Fruit fly (Drosophila melanogaster) whole organism, adult: ENCODE results near the gene CheB74a.

Experiments used
- CG11617 ChIP-seq: fragments of 200-800 bp; sonication (Bioruptor generic); optimal IDR thresholded peaks from 2 replicates; lab custom pipeline; 2017; ENCODE audit warnings: mild to moderate bottlenecking, missing biosample characterization, missing genetic modification reagents, missing genetic modification characterization
- CG12768 ChIP-seq: fragments of 200-800 bp; sonication (Bioruptor generic); optimal IDR thresholded peaks from 2 replicates; lab custom pipeline; 2017; ENCODE audit warnings: missing biosample characterization, missing genetic modification characterization, mild to moderate bottlenecking, moderate library complexity, missing genetic modification reagents
- CG14711 ChIP-seq: fragments of 200-800 bp; sonication (Bioruptor generic); optimal IDR thresholded peaks from 2 replicates; lab custom pipeline; 2018; ENCODE audit warnings: missing biosample characterization, mild to moderate bottlenecking, missing genetic modification characterization, moderate library complexity
- CG1620 ChIP-seq: fragments of 200-800 bp; sonication (Bioruptor generic); optimal IDR thresholded peaks from 2 replicates; lab custom pipeline; 2016; ENCODE audit warnings: missing biosample characterization, missing genetic modification characterization
- CG33017 ChIP-seq: fragments of 200-800 bp; sonication (Bioruptor generic); optimal IDR thresholded peaks from 2 replicates; lab custom pipeline; 2018; ENCODE audit warnings: missing biosample characterization, mild to moderate bottlenecking, missing genetic modification characterization, moderate library complexity
- CG5204 ChIP-seq: fragments of 200-800 bp; sonication (Bioruptor generic); optimal IDR thresholded peaks from 2 replicates; lab custom pipeline; 2016; ENCODE audit warnings: missing biosample characterization, missing genetic modification characterization
- CG7045 ChIP-seq: fragments of 200-800 bp; sonication (Bioruptor generic); optimal IDR thresholded peaks from 2 replicates; lab custom pipeline; 2017; ENCODE audit warnings: missing biosample characterization, mild to moderate bottlenecking, missing genetic modification characterization
- CG7101 ChIP-seq: fragments of 200-800 bp; sonication (Bioruptor generic); optimal IDR thresholded peaks from 2 replicates; lab custom pipeline; 2018; ENCODE audit warnings: missing biosample characterization, mild to moderate bottlenecking, missing genetic modification characterization, moderate library complexity
- Clk ChIP-seq: fragments of 200-800 bp; sonication (Bioruptor generic); optimal IDR thresholded peaks from 2 replicates; lab custom pipeline; 2017; ENCODE audit warnings: missing biosample characterization, missing genetic modification characterization
- Crg-1 ChIP-seq: fragments of 200-800 bp; sonication (Bioruptor generic); optimal IDR thresholded peaks from 2 replicates; lab custom pipeline; 2016; ENCODE audit warnings: missing biosample characterization, missing genetic modification characterization
- Hr96 ChIP-seq: fragments of 200-800 bp; sonication (Bioruptor generic); optimal IDR thresholded peaks from 2 replicates; lab custom pipeline; 2016; ENCODE audit warnings: missing biosample characterization, missing genetic modification characterization
- Mnt ChIP-seq: fragments of 200-800 bp; sonication (Bioruptor generic); optimal IDR thresholded peaks from 2 replicates; lab custom pipeline; 2016; ENCODE audit warnings: missing biosample characterization, mild to moderate bottlenecking, missing genetic modification characterization
- bab1 ChIP-seq: fragments of 200-800 bp; sonication (Bioruptor generic); optimal IDR thresholded peaks from 3 replicates; lab custom pipeline; 2019; ENCODE audit warnings: missing biosample characterization, mild to moderate bottlenecking, missing genetic modification characterization, moderate library complexity
- cic ChIP-seq: fragments of 200-800 bp; sonication (Bioruptor generic); optimal IDR thresholded peaks from 2 replicates; lab custom pipeline; 2017; ENCODE audit warnings: missing biosample characterization, mild to moderate bottlenecking, missing genetic modification characterization, moderate library complexity
- cnc ChIP-seq, 2 experiments: fragments of >200 bp; optimal IDR thresholded peaks; 2 replicates each; lab custom pipeline; 2017
- kay ChIP-seq: fragments of 200-800 bp; sonication (Bioruptor generic); peaks from one replicate; lab custom pipeline; 2016; ENCODE audit warnings: missing biosample characterization, missing genetic modification characterization, borderline replicate concordance
- ovo ChIP-seq: fragments of 200-800 bp; sonication (Bioruptor generic); optimal IDR thresholded peaks from 2 replicates; lab custom pipeline; 2016; ENCODE audit warnings: missing biosample characterization, missing genetic modification characterization
- pad ChIP-seq: fragments of 200-800 bp; sonication (Bioruptor generic); optimal IDR thresholded peaks from 3 replicates; lab custom pipeline; 2017; ENCODE audit warnings: missing biosample characterization, missing genetic modification characterization, mild to moderate bottlenecking, moderate library complexity, missing genetic modification reagents
- tj ChIP-seq: fragments of 200-800 bp; sonication (Bioruptor generic); optimal IDR thresholded peaks from 3 replicates; lab custom pipeline; 2017; ENCODE audit warnings: missing biosample characterization, mild to moderate bottlenecking, missing genetic modification characterization, moderate library complexity
- toe ChIP-seq: fragments of 200-800 bp; sonication (Bioruptor generic); optimal IDR thresholded peaks from 2 replicates; lab custom pipeline; 2016; ENCODE audit warnings: missing biosample characterization, missing genetic modification characterization

Gene CheB74a

dm6 chr3L:17719754-17720153 is at the start of gene CheB74a:
Gene CheB74a, minus strand, starts transcription at chr3L:17719854.
- TF ChIP-seq CG14711 (no peak), CG1620 (no peak), CG12768 (GFP tag; lab: Kevin White, UChicago) (no peak), CG7101 (tag; lab: Kevin White, UChicago) (no peak), tj (GFP tag; lab: Kevin White, UChicago) (no peak), CG5204 (GFP tag; lab: Kevin White, UChicago) (no peak), cnc (optimal IDR thresholded peaks at IDR 0.05; lab: Kevin White, UChicago) (no peak), Crg-1 (GFP tag; lab: Kevin White, UChicago) (no peak), ovo (GFP tag; lab: Kevin White, UChicago) (no peak), CG33017 (tag; lab: Kevin White, UChicago) (no peak), kay (GFP tag; lab: Kevin White, UChicago) (no peak), toe (no peak), bab1 (GFP tag; lab: Kevin White, UChicago) (no peak)

dm6 chr3L:17763987-17764386 is 44.3 kb upstream of the CheB74a start, which contains the start of the genes Adgf-A and Adgf-A2:
Gene Adgf-A, minus strand, starts transcription at chr3L:17764158.
Gene Adgf-A2, minus strand, starts transcription at chr3L:17764158.
- TF ChIP-seq toe: no peak

dm6 chr3L:17759072-17759747 is 39.6 kb upstream of the CheB74a start, which contains the start of gene CG32181:
Gene CG32181, plus strand, starts transcription at chr3L:17759697.
- TF ChIP-seq cnc (optimal IDR thresholded peaks at IDR 0.05; lab: Kevin White, UChicago) (no peak), pad (GFP tag; lab: Kevin White, UChicago) (no peak), CG11617 (GFP tag; lab: Kevin White, UChicago) (no peak), tj (GFP tag; lab: Kevin White, UChicago) (no peak), toe (no peak), Mnt (no peak), CG14711 (no peak), ovo (GFP tag; lab: Kevin White, UChicago) (no peak), CG5204 (GFP tag; lab: Kevin White, UChicago) (no peak), bab1 (GFP tag; lab: Kevin White, UChicago) (no peak), CG7101 (tag; lab: Kevin White, UChicago) (no peak), CG12768 (GFP tag; lab: Kevin White, UChicago) (no peak), cic (GFP tag; lab: Kevin White, UChicago) (no peak), CG33017 (tag; lab: Kevin White, UChicago) (no peak), kay (GFP tag; lab: Kevin White, UChicago) (no peak), Crg-1 (GFP tag; lab: Kevin White, UChicago) (no peak), CG7045 (GFP tag; lab: Kevin White, UChicago) (no peak), Hr96 (GFP tag; lab: Kevin White, UChicago) (no peak), Clk (GFP tag; lab: Kevin White, UChicago) (no peak)

- no peak for TF ChIP-seq CG7045 (GFP tag; lab: Kevin White, UChicago)
- TF ChIP-seq CG1620: no peak
- TF ChIP-seq CG11617 (GFP tag; lab: Kevin White, UChicago): no peak
- TF ChIP-seq bab1 (GFP tag; lab: Kevin White, UChicago): no peak
- no peak for TF ChIP-seq CG14711
- no peak for TF ChIP-seq toe
- no peak for TF ChIP-seq kay (GFP tag; lab: Kevin White, UChicago)
- TF ChIP-seq Mnt: no peak
- TF ChIP-seq cic (GFP tag; lab: Kevin White, UChicago): no peak
- TF ChIP-seq cnc (optimal IDR thresholded peaks at IDR 0.05; lab: Kevin White, UChicago): no peak
- no peak for TF ChIP-seq CG12768 (GFP tag; lab: Kevin White, UChicago)
- TF ChIP-seq pad (GFP tag; lab: Kevin White, UChicago): no peak
- TF ChIP-seq CG33017 (tag; lab: Kevin White, UChicago): no peak
Observed at dm6 chr3L:17758084-17758211, 38.3 kb upstream of the CheB74a start, which contains the start of gene CG32182. Gene CG32182, plus strand, starts transcription at chr3L:17758112.

- no peak for TF ChIP-seq Mnt
- no peak for TF ChIP-seq Hr96 (GFP tag; lab: Kevin White, UChicago)
- peak; percentile 44 for TF ChIP-seq kay (GFP tag; lab: Kevin White, UChicago)
- no peak for TF ChIP-seq CG33017 (tag; lab: Kevin White, UChicago)
- TF ChIP-seq tj (GFP tag; lab: Kevin White, UChicago): no peak
- TF ChIP-seq CG7101 (tag; lab: Kevin White, UChicago): no peak
Observed at dm6 chr3L:17757156-17758083, 37.8 kb upstream of the CheB74a start.

- TF ChIP-seq CG14711: no peak
- TF ChIP-seq cic (GFP tag; lab: Kevin White, UChicago): peak; percentile 67
- TF ChIP-seq Mnt: peak; percentile 41
- TF ChIP-seq kay (GFP tag; lab: Kevin White, UChicago): peak; percentile 40
- no peak for TF ChIP-seq tj (GFP tag; lab: Kevin White, UChicago)
- peak; percentile 24 for TF ChIP-seq CG12768 (GFP tag; lab: Kevin White, UChicago)
Observed at dm6 chr3L:17754285-17754684, 34.6 kb upstream of the CheB74a start.
